Worm (Caenorhabditis elegans) whole organism, L4 larva: ENCODE measurements around the gene Y53F4B.9.

Source experiments
- F26F4.8 ChIP-seq: fragments of 200-800 bp; sonication (Bioruptor generic); conservative IDR thresholded peaks from 2 replicates; pipeline ENCODE4 v1.3.6; 2022; ENCODE audit warnings: missing genetic modification characterization, missing compliant biosample characterization
- F44E2.7 ChIP-seq: fragments of 200-800 bp; sonication (Bioruptor generic); IDR thresholded peaks from 2 replicates; pipeline ENCODE4 v2.1.2; 2022; ENCODE audit warnings: missing genetic modification characterization, missing compliant biosample characterization
- R02D3.7 ChIP-seq: fragments of 150-350 bp; sonication (generic microtip); optimal IDR thresholded peaks from 3 replicates; lab custom pipeline; 2014; ENCODE audit warnings: missing biosample characterization, missing genetic modification characterization
- T20F7.1 ChIP-seq: fragments of 200-800 bp; sonication (Bioruptor generic); optimal IDR thresholded peaks from 2 replicates; lab custom pipeline; 2018; ENCODE audit warnings: mild to moderate bottlenecking, missing genetic modification characterization, missing compliant biosample characterization
- Y5F2A.4 ChIP-seq: fragments of 200-800 bp; sonication (Bioruptor generic); optimal IDR thresholded peaks from 2 replicates; lab custom pipeline; 2018; ENCODE audit warnings: mild to moderate bottlenecking, missing genetic modification characterization, missing compliant biosample characterization
- aha-1 ChIP-seq: fragments of 150-350 bp; peaks from one replicate; lab custom pipeline; 2014; ENCODE audit warnings: missing biosample characterization, missing genetic modification characterization
- ama-1 ChIP-seq: fragments of 150-350 bp; optimal IDR thresholded peaks from 2 replicates; lab custom pipeline; 2014; ENCODE audit warnings: inconsistent platforms, mixed read lengths
- ceh-28 ChIP-seq: fragments of 150-350 bp; optimal IDR thresholded peaks from 2 replicates; lab custom pipeline; 2014; ENCODE audit warnings: missing biosample characterization, missing genetic modification reagents, missing genetic modification characterization
- ceh-32 ChIP-seq: sonication (generic microtip); optimal IDR thresholded peaks from 2 replicates; lab custom pipeline; 2016; ENCODE audit warnings: mild to moderate bottlenecking, missing genetic modification characterization, missing compliant biosample characterization; ENCODE audit not compliant: poor library complexity
- ceh-62 ChIP-seq: sonication (generic microtip); optimal IDR thresholded peaks from 2 replicates; lab custom pipeline; 2017; ENCODE audit warnings: missing biosample characterization, missing genetic modification characterization
- daf-12 ChIP-seq: fragments of 150-350 bp; optimal IDR thresholded peaks from 2 replicates; lab custom pipeline; 2014; ENCODE audit warnings: missing biosample characterization, missing genetic modification reagents, missing genetic modification characterization
- daf-16 ChIP-seq, 3 experiments: sonication (generic microtip); optimal IDR thresholded peaks; 2 replicates each; lab custom pipeline; 2016 to 2017; ENCODE audit warnings: missing genetic modification characterization in 3 of 3, missing genetic modification reagents in 3 of 3, mild to moderate bottlenecking in 2 of 3, missing compliant biosample characterization in 2 of 3, missing biosample characterization in 1 of 3, moderate library complexity in 1 of 3
- dmd-8 ChIP-seq: fragments of 200-800 bp; sonication (Bioruptor generic); IDR thresholded peaks from 2 replicates; pipeline ENCODE4 v1.3.6; 2022; ENCODE audit warnings: missing genetic modification characterization, missing compliant biosample characterization
- egl-43 ChIP-seq: fragments of 200-800 bp; sonication (Bioruptor generic); IDR thresholded peaks from 2 replicates; pipeline ENCODE4 v1.3.6; 2022; ENCODE audit warnings: missing genetic modification reagents, missing genetic modification characterization, missing compliant biosample characterization
- fkh-10 ChIP-seq: fragments of 150-350 bp; optimal IDR thresholded peaks from 2 replicates; lab custom pipeline; 2014; ENCODE audit warnings: missing biosample characterization, missing genetic modification reagents, missing genetic modification characterization
- fos-1 ChIP-seq: fragments of 150-350 bp; optimal IDR thresholded peaks from 2 replicates; lab custom pipeline; 2014; ENCODE audit warnings: missing biosample characterization, missing genetic modification characterization
- hif-1 ChIP-seq, 2 experiments: sonication (generic microtip); optimal IDR thresholded peaks; 2 replicates each; lab custom pipeline; 2016 to 2017; ENCODE audit warnings: missing compliant biosample characterization in 2 of 2, missing genetic modification characterization in 2 of 2, missing genetic modification reagents in 2 of 2, missing genotype in 2 of 2, mild to moderate bottlenecking in 1 of 2
- hlh-11 ChIP-seq: fragments of 200-800 bp; sonication (Bioruptor generic); optimal IDR thresholded peaks from 2 replicates; lab custom pipeline; 2018; ENCODE audit warnings: mild to moderate bottlenecking, missing genetic modification characterization, missing compliant biosample characterization
- lin-1 ChIP-seq: fragments of 200-800 bp; sonication (Bioruptor generic); IDR thresholded peaks from 2 replicates; pipeline ENCODE4 v1.3.6; 2022; ENCODE audit warnings: missing genetic modification reagents, missing genetic modification characterization, missing compliant biosample characterization
- lin-29 ChIP-seq: fragments of 200-800 bp; sonication (Bioruptor generic); IDR thresholded peaks from 2 replicates; pipeline ENCODE4 v1.3.6; 2022; ENCODE audit warnings: missing genetic modification reagents, missing genetic modification characterization, missing compliant biosample characterization
- lin-38 ChIP-seq: fragments of 200-800 bp; sonication (Bioruptor generic); IDR thresholded peaks from 2 replicates; pipeline ENCODE4 v1.3.6; 2022; ENCODE audit warnings: missing genetic modification reagents, missing genetic modification characterization, missing compliant biosample characterization
- mdl-1 ChIP-seq, 2 experiments: fragments of 150-350 bp in 1 of 2; sonication (generic microtip) in 1 of 2; optimal IDR thresholded peaks; 2 replicates each; lab custom pipeline; 2014 to 2017; ENCODE audit warnings: missing biosample characterization in 2 of 2, missing genetic modification characterization in 2 of 2
- mxl-2 ChIP-seq: fragments of 200-800 bp; sonication (Bioruptor generic); conservative IDR thresholded peaks from 2 replicates; pipeline ENCODE4 v1.3.6; 2022; ENCODE audit warnings: missing genetic modification reagents, missing genetic modification characterization, missing compliant biosample characterization
- nhr-102 ChIP-seq: sonication (generic microtip); optimal IDR thresholded peaks from 2 replicates; lab custom pipeline; 2016; ENCODE audit warnings: mild to moderate bottlenecking, missing genetic modification characterization, moderate library complexity, missing compliant biosample characterization
- nhr-111 ChIP-seq: fragments of 200-800 bp; sonication (Bioruptor generic); optimal IDR thresholded peaks from 2 replicates; lab custom pipeline; 2018; ENCODE audit warnings: mild to moderate bottlenecking, missing genetic modification characterization, missing compliant biosample characterization
- nhr-25 ChIP-seq: sonication (generic microtip); optimal IDR thresholded peaks from 2 replicates; lab custom pipeline; 2017; ENCODE audit warnings: missing genetic modification characterization, mild to moderate bottlenecking, missing compliant biosample characterization, antibody characterized with exemption, moderate library complexity, borderline replicate concordance; ENCODE audit not compliant: insufficient read depth
- nhr-42 ChIP-seq: fragments of 200-800 bp; sonication (Bioruptor generic); IDR thresholded peaks from 2 replicates; pipeline ENCODE4 v1.3.6; 2022; ENCODE audit warnings: missing genetic modification characterization, missing compliant biosample characterization
- nhr-6 ChIP-seq: fragments of 150-350 bp; optimal IDR thresholded peaks from 2 replicates; lab custom pipeline; 2014; ENCODE audit warnings: missing biosample characterization, missing genetic modification characterization
- nhr-77 ChIP-seq: fragments of 150-350 bp; optimal IDR thresholded peaks from 2 replicates; lab custom pipeline; 2014; ENCODE audit warnings: missing biosample characterization, missing genetic modification characterization
- php-3 ChIP-seq: fragments of 200-800 bp; sonication (Bioruptor generic); IDR thresholded peaks from 2 replicates; pipeline ENCODE4 v1.3.6; 2022; ENCODE audit warnings: missing genetic modification reagents, missing genetic modification characterization, missing compliant biosample characterization
- pqm-1 ChIP-seq: sonication (generic microtip); optimal IDR thresholded peaks from 2 replicates; lab custom pipeline; 2017; ENCODE audit warnings: missing biosample characterization, missing genetic modification characterization
- set-16 ChIP-seq: fragments of 200-800 bp; sonication (Bioruptor generic); IDR thresholded peaks from 2 replicates; pipeline ENCODE4 v1.3.6; 2022; ENCODE audit warnings: missing genetic modification reagents, missing genetic modification characterization, missing compliant biosample characterization
- snpc-4 ChIP-seq: fragments of 150-350 bp; optimal IDR thresholded peaks from 2 replicates; lab custom pipeline; 2014; ENCODE audit warnings: missing biosample characterization, missing genetic modification characterization
- spr-1 ChIP-seq: sonication (generic microtip); optimal IDR thresholded peaks from 2 replicates; lab custom pipeline; 2016; ENCODE audit warnings: mild to moderate bottlenecking, missing genetic modification characterization, missing compliant biosample characterization
- spr-3 ChIP-seq: fragments of 200-800 bp; sonication (Bioruptor generic); optimal IDR thresholded peaks from 2 replicates; lab custom pipeline; 2018; ENCODE audit warnings: mild to moderate bottlenecking, missing genetic modification characterization, missing compliant biosample characterization
- unc-39 ChIP-seq: sonication (generic microtip); optimal IDR thresholded peaks from 2 replicates; lab custom pipeline; 2017; ENCODE audit warnings: missing biosample characterization, missing genetic modification characterization
- unc-62 ChIP-seq, 3 experiments: fragments of 150-350 bp in 1 of 3; sonication (generic microtip); optimal IDR thresholded peaks in 2 of 3; peaks in 1 of 3; 1 replicate in 1 of 3; 2 replicates in 2 of 3; lab custom pipeline; 2014 to 2017; ENCODE audit warnings: missing biosample characterization in 3 of 3, missing genetic modification characterization in 3 of 3, missing genetic modification reagents in 3 of 3, missing genotype in 1 of 3
- vab-7 ChIP-seq: fragments of 200-800 bp; sonication (Bioruptor generic); IDR thresholded peaks from 2 replicates; pipeline ENCODE4 v1.3.6; 2022; ENCODE audit warnings: missing genetic modification reagents, missing genetic modification characterization, missing compliant biosample characterization
- zfp-2 ChIP-seq: sonication (generic microtip); optimal IDR thresholded peaks from 2 replicates; lab custom pipeline; 2016; ENCODE audit warnings: mild to moderate bottlenecking, missing genetic modification characterization, missing compliant biosample characterization

Gene Y53F4B.9

DNA sequence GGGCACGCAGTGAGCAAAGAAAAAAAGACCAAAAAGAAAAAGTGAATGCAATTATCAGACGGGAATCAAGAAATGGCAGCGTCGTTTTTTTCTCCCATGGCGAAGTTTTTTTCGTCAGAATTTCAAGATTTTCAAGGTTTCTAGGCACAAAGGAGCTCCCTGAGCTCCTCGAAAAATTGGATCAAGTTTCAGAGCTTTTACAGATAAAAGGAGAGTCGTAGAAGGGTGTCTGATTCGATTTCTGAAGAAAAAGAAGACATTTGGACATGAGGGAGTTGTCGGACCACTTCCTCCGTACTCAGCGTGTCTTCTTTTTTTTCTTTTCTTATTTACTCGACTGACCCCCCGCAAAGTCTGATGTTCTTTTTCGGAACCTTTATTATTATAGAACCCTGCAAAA is 5.5 kb upstream of the Y53F4B.9 start:
- TF ChIP-seq ama-1 (no peak), nhr-77 (tag; lab: Kevin White, UChicago) (no peak), ceh-28 (tag; lab: Kevin White, UChicago) (no peak), aha-1 (no peak), hif-1 (tag; optimal IDR thresholded peaks at IDR 0.05; lab: Kevin White, UChicago) (no peak), daf-12 (tag; lab: Kevin White, UChicago) (no peak), unc-39 (no peak), spr-1 (no peak), F44E2.7 (GFP tag; lab: Robert Waterston, UW) (no peak), T20F7.1 (no peak), nhr-25 (tag; lab: Kevin White, UChicago) (no peak), mxl-2 (no peak), nhr-102 (no peak), ceh-62 (tag; lab: Kevin White, UChicago) (no peak), egl-43 (GFP tag; lab: Robert Waterston, UW) (no peak), Y5F2A.4 (GFP tag; lab: Kevin White, UChicago) (no peak), fos-1 (tag; lab: Kevin White, UChicago) (no peak)

DNA sequence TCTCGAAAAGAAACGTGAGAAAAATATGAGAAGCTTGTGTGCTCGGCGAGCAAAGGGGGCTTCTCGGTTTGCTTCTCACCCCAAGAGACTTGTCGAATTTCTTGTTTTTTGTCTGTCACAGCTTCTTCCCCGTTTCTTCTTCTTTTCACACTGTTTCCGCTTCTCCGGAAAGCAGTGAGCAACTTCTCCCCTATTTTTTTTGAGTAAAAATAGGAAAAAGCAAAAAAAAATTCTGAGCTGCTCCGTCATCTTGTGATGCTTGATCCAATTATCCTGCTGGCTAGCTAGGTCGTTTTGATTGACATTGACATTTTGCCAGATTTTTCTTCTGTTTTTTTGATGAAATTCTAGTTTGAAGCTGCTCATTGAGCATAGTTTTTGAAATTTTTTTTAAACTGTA is 4.2 kb upstream of the Y53F4B.9 start, which contains the start of gene Y53F4B.51:
TSS of gene Y53F4B.51 (minus strand) at position 63 of the 400 bp plus-strand sequence.
- no peak for TF ChIP-seq dmd-8 (GFP tag; lab: Robert Waterston, UW)
- TF ChIP-seq fkh-10 (GFP tag; lab: Kevin White, UChicago) = peak; percentile 79
- no peak for TF ChIP-seq spr-3 (GFP tag; lab: Kevin White, UChicago)
- no peak for TF ChIP-seq ceh-62 (tag; lab: Kevin White, UChicago)
- peak in 1 of 2 experiments; percentile 60 for TF ChIP-seq unc-62 (GFP tag; optimal IDR thresholded peaks at IDR 0.05 in 1 of 2; lab: Kevin White, UChicago)
- no peak for TF ChIP-seq unc-62 (tag; optimal IDR thresholded peaks at IDR 0.05; lab: Kevin White, UChicago)
- no peak for TF ChIP-seq aha-1

DNA sequence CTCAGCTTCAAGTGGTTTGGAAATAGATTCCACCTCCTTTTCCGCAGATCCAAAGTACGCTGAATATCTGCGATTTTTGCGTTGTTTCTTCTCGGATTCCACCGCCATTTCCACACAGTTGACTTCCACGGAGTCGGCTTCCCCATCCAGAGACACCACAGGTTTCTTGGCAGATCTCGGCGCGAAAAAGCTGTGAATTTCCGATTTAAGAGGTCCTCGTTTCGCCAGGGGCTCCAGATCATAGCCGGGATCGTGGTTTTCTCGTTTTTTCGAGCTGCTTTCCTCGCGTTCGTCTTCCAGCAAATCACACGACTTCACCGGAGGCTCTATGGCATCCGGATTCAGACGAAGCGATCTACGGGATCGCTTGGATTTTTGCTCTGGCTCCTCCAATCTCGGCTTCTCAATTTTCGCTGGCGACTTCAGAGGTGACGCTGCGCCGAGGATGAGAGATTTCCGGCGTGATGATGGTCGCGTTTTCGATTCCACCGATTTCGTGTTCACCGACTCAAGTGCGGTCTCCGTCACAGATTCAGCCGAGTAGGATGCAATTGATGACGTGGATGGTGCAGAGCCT is 1.6 kb downstream of the Y53F4B.9 start:
- TF ChIP-seq lin-29 (GFP tag; lab: Robert Waterston, UW) = no peak
- no peak for TF ChIP-seq nhr-6 (tag; lab: Kevin White, UChicago)
- TF ChIP-seq pqm-1 (tag; lab: Kevin White, UChicago) = no peak
- no peak for TF ChIP-seq R02D3.7 (tag; lab: Kevin White, UChicago)
- 0 out of 2 replicates have a peak, but pooled peaks have one; percentile 21 for TF ChIP-seq vab-7 (GFP tag; lab: Robert Waterston, UW)
- TF ChIP-seq lin-38 = 0 out of 2 replicates have a peak, but pooled peaks have one; percentile 4
- TF ChIP-seq zfp-2 (tag; lab: Kevin White, UChicago) = no peak
- TF ChIP-seq set-16 (GFP tag; lab: Robert Waterston, UW) = peak; percentile 77
- TF ChIP-seq hif-1 (tag; optimal IDR thresholded peaks at IDR 0.05; lab: Kevin White, UChicago) = peak in 1 of 2 experiments; percentile 62
- no peak for TF ChIP-seq F26F4.8 (GFP tag; lab: Robert Waterston, UW)
- TF ChIP-seq hlh-11 (tag; lab: Kevin White, UChicago) = no peak
- TF ChIP-seq daf-16 (GFP tag; optimal IDR thresholded peaks at IDR 0.05; lab: Kevin White, UChicago) = no peak
- no peak for TF ChIP-seq daf-16 (tag; optimal IDR thresholded peaks at IDR 0.05; lab: Kevin White, UChicago)
- TF ChIP-seq lin-1 (GFP tag; lab: Robert Waterston, UW) = no peak
- no peak for TF ChIP-seq ceh-32 (tag; lab: Kevin White, UChicago)
- TF ChIP-seq, all 104 proteins: peak for 4

DNA sequence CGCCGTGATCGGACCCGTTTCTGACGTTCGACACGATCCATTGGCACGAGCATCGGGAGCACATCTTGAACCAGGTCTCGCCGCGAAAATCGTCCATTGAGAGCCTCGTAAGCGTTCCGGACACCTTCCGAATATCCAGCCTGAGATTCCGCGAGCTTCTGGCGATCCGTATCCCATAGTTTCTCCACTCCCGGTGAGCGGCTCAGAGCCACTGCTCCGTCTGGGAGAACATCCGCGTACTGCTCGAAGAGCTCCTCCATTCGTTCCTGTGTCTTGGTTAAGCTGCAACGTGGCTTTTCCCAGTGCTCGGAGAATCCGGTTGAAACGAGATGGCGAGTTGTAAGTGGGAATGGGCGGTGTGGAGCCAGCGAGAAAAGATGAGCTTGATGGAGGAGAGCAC is 5.1 kb downstream of the Y53F4B.9 start:
- no peak for TF ChIP-seq nhr-102
- peak; percentile 70; the same call in 1 of the 2 replicates for TF ChIP-seq set-16 (GFP tag; lab: Robert Waterston, UW)
- TF ChIP-seq fkh-10 (GFP tag; lab: Kevin White, UChicago) = no peak
- no peak for TF ChIP-seq nhr-42 (GFP tag; lab: Robert Waterston, UW)
- peak; percentile 58 for TF ChIP-seq aha-1
- peak; percentile 43; the same call in 1 of the 2 replicates for TF ChIP-seq egl-43 (GFP tag; lab: Robert Waterston, UW)
- TF ChIP-seq snpc-4 (tag; lab: Kevin White, UChicago) = no peak
- TF ChIP-seq daf-12 (tag; lab: Kevin White, UChicago) = no peak
- no peak for TF ChIP-seq nhr-111 (GFP tag; lab: Kevin White, UChicago)
- TF ChIP-seq mdl-1 (tag; optimal IDR thresholded peaks at IDR 0.05; lab: Kevin White, UChicago) = no peak
- TF ChIP-seq php-3 (GFP tag; lab: Robert Waterston, UW) = 0 out of 2 replicates have a peak, but pooled peaks have one; percentile 11
